Worm (Caenorhabditis elegans) whole organism, L1 larva: ENCODE data around the gene tftc-1.

Experiments
- C04F5.9 ChIP-seq: sonication (generic microtip); optimal IDR thresholded peaks from 2 replicates; lab custom pipeline; 2016; ENCODE audit warnings: missing genetic modification characterization, missing compliant biosample characterization
- aha-1 ChIP-seq: fragments of 150-350 bp; optimal IDR thresholded peaks from 2 replicates; lab custom pipeline; 2014; ENCODE audit warnings: missing biosample characterization, missing genetic modification characterization
- ama-1 ChIP-seq: fragments of 150-350 bp; optimal IDR thresholded peaks from 2 replicates; lab custom pipeline; 2014
- blmp-1 ChIP-seq: fragments of 150-350 bp; optimal IDR thresholded peaks from 2 replicates; lab custom pipeline; 2014; ENCODE audit warnings: missing biosample characterization, missing genetic modification characterization
- ceh-82 ChIP-seq, 3 experiments: fragments of 150-350 bp in 1 of 3; sonication (generic microtip) in 2 of 3; optimal IDR thresholded peaks; 2 replicates each; lab custom pipeline; 2014 to 2017; ENCODE audit warnings: missing biosample characterization in 3 of 3, missing genetic modification characterization in 3 of 3
- ceh-90 ChIP-seq: sonication (generic microtip); optimal IDR thresholded peaks from 2 replicates; lab custom pipeline; 2016; ENCODE audit warnings: missing genetic modification characterization, missing compliant biosample characterization
- efl-1 ChIP-seq, 4 experiments: fragments of 150-350 bp; optimal IDR thresholded peaks in 3 of 4; peaks in 1 of 4; 1 replicate in 1 of 4; 2 replicates in 3 of 4; lab custom pipeline; 2014; ENCODE audit warnings: missing biosample characterization in 2 of 4, missing genetic modification characterization in 2 of 4, missing genetic modification reagents in 2 of 4
- elt-2 ChIP-seq: sonication (generic microtip); optimal IDR thresholded peaks from 2 replicates; lab custom pipeline; 2016; ENCODE audit warnings: missing genetic modification characterization, mild to moderate bottlenecking, inconsistent platforms, missing compliant biosample characterization, missing genetic modification reagents
- elt-3 ChIP-seq, 6 experiments: fragments of 150-350 bp in 1 of 6; sonication (generic microtip); optimal IDR thresholded peaks; 2 replicates each; lab custom pipeline; 2017 to 2018; ENCODE audit warnings: missing biosample characterization in 6 of 6, missing genetic modification characterization in 6 of 6, inconsistent platforms in 1 of 6
- fkh-4 ChIP-seq: sonication (generic microtip); optimal IDR thresholded peaks from 2 replicates; lab custom pipeline; 2016; ENCODE audit warnings: missing compliant biosample characterization, missing genetic modification characterization, borderline replicate concordance
- hlh-17 ChIP-seq: fragments of 200-800 bp; sonication (Bioruptor generic); optimal IDR thresholded peaks from 2 replicates; lab custom pipeline; 2018; ENCODE audit warnings: missing genetic modification characterization, mild to moderate bottlenecking, missing compliant biosample characterization, moderate library complexity, borderline replicate concordance
- lin-13 ChIP-seq: fragments of 150-350 bp; optimal IDR thresholded peaks from 2 replicates; lab custom pipeline; 2014; ENCODE audit warnings: missing biosample characterization, missing genetic modification reagents, missing genetic modification characterization
- lin-14 ChIP-seq: fragments of 200-800 bp; sonication (Bioruptor generic); optimal IDR thresholded peaks from 2 replicates; lab custom pipeline; 2018; ENCODE audit warnings: mild to moderate bottlenecking, missing genetic modification characterization, moderate library complexity, missing compliant biosample characterization
- lin-35 ChIP-seq, 2 experiments: fragments of 150-350 bp; optimal IDR thresholded peaks; 2 replicates each; lab custom pipeline; 2014; ENCODE audit warnings: missing biosample characterization in 2 of 2, missing genetic modification characterization in 2 of 2, missing genetic modification reagents in 2 of 2
- lsy-2 ChIP-seq, 2 experiments: fragments of 150-350 bp; optimal IDR thresholded peaks; 2 replicates each; lab custom pipeline; 2014; ENCODE audit warnings: missing biosample characterization in 2 of 2, missing genetic modification characterization in 2 of 2
- nhr-11 ChIP-seq: fragments of 150-350 bp; optimal IDR thresholded peaks from 2 replicates; lab custom pipeline; 2014; ENCODE audit warnings: missing biosample characterization, missing genetic modification characterization
- nhr-19 ChIP-seq: fragments of 200-800 bp; sonication (Bioruptor generic); conservative IDR thresholded peaks from 2 replicates; pipeline ENCODE4 v1.3.6; 2022; ENCODE audit warnings: missing genetic modification characterization, missing compliant biosample characterization
- nhr-20 ChIP-seq: sonication (generic microtip); optimal IDR thresholded peaks from 2 replicates; lab custom pipeline; 2016; ENCODE audit warnings: mild to moderate bottlenecking, missing genetic modification characterization, missing compliant biosample characterization
- nhr-237 ChIP-seq: fragments of 150-350 bp; optimal IDR thresholded peaks from 2 replicates; lab custom pipeline; 2014; ENCODE audit warnings: missing biosample characterization, missing genetic modification characterization
- nhr-85 ChIP-seq: sonication (generic microtip); peaks from one replicate; lab custom pipeline; 2016; ENCODE audit warnings: missing genetic modification characterization, inconsistent platforms, missing compliant biosample characterization
- pqm-1 ChIP-seq: sonication (generic microtip); optimal IDR thresholded peaks from 3 replicates; lab custom pipeline; 2017; ENCODE audit warnings: missing biosample characterization, missing genetic modification characterization
- rnt-1 ChIP-seq: sonication (generic microtip); optimal IDR thresholded peaks from 2 replicates; lab custom pipeline; 2016; ENCODE audit warnings: mild to moderate bottlenecking, missing genetic modification characterization, moderate library complexity, missing compliant biosample characterization
- skn-1 ChIP-seq: fragments of 150-350 bp; optimal IDR thresholded peaks from 2 replicates; lab custom pipeline; 2014; ENCODE audit warnings: missing biosample characterization, missing genetic modification characterization
- snu-23 ChIP-seq: sonication (generic microtip); optimal IDR thresholded peaks from 2 replicates; lab custom pipeline; 2016; ENCODE audit warnings: missing genetic modification characterization, missing compliant biosample characterization
- unc-130 ChIP-seq: fragments of 150-350 bp; optimal IDR thresholded peaks from 2 replicates; lab custom pipeline; 2017; ENCODE audit warnings: missing biosample characterization, missing genetic modification characterization, inconsistent platforms
- unc-86 ChIP-seq: sonication (generic microtip); optimal IDR thresholded peaks from 2 replicates; lab custom pipeline; 2016; ENCODE audit warnings: missing genetic modification characterization, missing compliant biosample characterization
- zag-1 ChIP-seq: fragments of 150-350 bp; optimal IDR thresholded peaks from 2 replicates; lab custom pipeline; 2014; ENCODE audit warnings: missing biosample characterization, missing genetic modification characterization
- zip-4 ChIP-seq: fragments of 200-800 bp; sonication (Bioruptor generic); optimal IDR thresholded peaks from 2 replicates; lab custom pipeline; 2018; ENCODE audit warnings: mild to moderate bottlenecking, missing genetic modification characterization, moderate library complexity, missing compliant biosample characterization

tftc-1 gene

ce11 chrIV:2408437-2408836 lies 59.4 kb downstream of the tftc-1 start (continued):
- TF ChIP-seq nhr-237 (tag; lab: Kevin White, UChicago) (peak; percentile 23), lsy-2 (tag; optimal IDR thresholded peaks at IDR 0.05; lab: Kevin White, UChicago) (peak; percentile 76 to 88), ama-1 (lab: Kevin White, UChicago) (no peak), zip-4 (GFP tag; lab: Kevin White, UChicago) (peak; percentile 48), fkh-4 (no peak), unc-86 (tag; lab: Kevin White, UChicago) (peak; percentile 80), nhr-19 (GFP tag; lab: Robert Waterston, UW) (peak; percentile 80), ceh-82 (tag; optimal IDR thresholded peaks at IDR 0.05; lab: Kevin White, UChicago) (peak; percentile 68 to 91 (median 80)), ceh-90 (peak; percentile 48), skn-1 (tag; lab: Kevin White, UChicago) (peak; percentile 92)

- TF ChIP-seq lin-35 (GFP tag; optimal IDR thresholded peaks at IDR 0.05; lab: Kevin White, UChicago) = peak in 1 of 2 experiments; percentile 17
- no peak for TF ChIP-seq lin-13 (GFP tag; lab: Kevin White, UChicago)
- peak; percentile 13 for TF ChIP-seq snu-23
- TF ChIP-seq zag-1 (tag; lab: Kevin White, UChicago) = no peak
- TF ChIP-seq C04F5.9 (tag; lab: Kevin White, UChicago) = no peak
- no peak for TF ChIP-seq rnt-1 (tag; lab: Kevin White, UChicago)
- TF ChIP-seq nhr-20 (tag; lab: Kevin White, UChicago) = peak; percentile 29
- no peak for TF ChIP-seq nhr-85 (tag; lab: Kevin White, UChicago)
- peak; percentile 24 for TF ChIP-seq blmp-1 (tag; lab: Kevin White, UChicago)
- TF ChIP-seq elt-2 (tag; lab: Kevin White, UChicago) = peak; percentile 1
- TF ChIP-seq nhr-11 (tag; lab: Kevin White, UChicago) = no peak
- TF ChIP-seq pqm-1 (tag; lab: Kevin White, UChicago) = no peak
- no peak for TF ChIP-seq aha-1
- no peak for TF ChIP-seq nhr-19 (GFP tag; lab: Robert Waterston, UW)
- no peak for TF ChIP-seq efl-1 (optimal IDR thresholded peaks at IDR 0.05; lab: Kevin White, UChicago)
- peak in 1 of 2 experiments; percentile 12 for TF ChIP-seq efl-1 (GFP tag; optimal IDR thresholded peaks at IDR 0.05 in 1 of 2; lab: Kevin White, UChicago)
- TF ChIP-seq lin-14 = peak; percentile 14
- TF ChIP-seq elt-3 (tag; optimal IDR thresholded peaks at IDR 0.05; lab: Kevin White, UChicago) = peak in 1 of 6 experiments; percentile 36
- TF ChIP-seq unc-130 (tag; lab: Kevin White, UChicago) = no peak
Measured at ce11 chrIV:2412370-2412962, 63.4 kb downstream of the tftc-1 start, which contains the start of gene Y38F2AR.12. Gene Y38F2AR.12, minus strand, starts transcription at chrIV:2412420.

ce11 chrIV:2416738-2417137 lies 67.7 kb downstream of the tftc-1 start:
- peak; percentile 66 for TF ChIP-seq nhr-85 (tag; lab: Kevin White, UChicago)
- TF ChIP-seq hlh-17 = no peak
